Fruit fly (Drosophila melanogaster) whole organism, embryonic: Measurements from ENCODE around the gene dah.

ENCODE experiments used
- Aef1 ChIP-seq: fragments of 200-800 bp; sonication (Bioruptor generic); IDR thresholded peaks from 3 replicates; pipeline ENCODE4 v1.3.6; 2022; ENCODE audit warnings: missing biosample characterization, missing genetic modification characterization
- Awh ChIP-seq: fragments of 200-800 bp; sonication (Bioruptor generic); IDR thresholded peaks from 2 replicates; pipeline ENCODE4, ENCODE4 v1.3.6; 2022; ENCODE audit warnings: missing biosample characterization, missing genetic modification characterization
- B-H2 ChIP-seq: fragments of 200-800 bp; sonication (Bioruptor generic); optimal IDR thresholded peaks from 2 replicates; lab custom pipeline; 2018; ENCODE audit warnings: missing biosample characterization, mild to moderate bottlenecking, missing genetic modification characterization
- CG11093 ChIP-seq: fragments of 200-800 bp; sonication (Bioruptor generic); IDR thresholded peaks from 3 replicates; pipeline ENCODE4 v1.3.6; 2022; ENCODE audit warnings: missing biosample characterization, missing genetic modification characterization
- CG11398 ChIP-seq: fragments of 200-800 bp; sonication (Bioruptor generic); optimal IDR thresholded peaks from 2 replicates; lab custom pipeline; 2016; ENCODE audit warnings: missing biosample characterization, missing genetic modification characterization
- CG12071 ChIP-seq: fragments of 200-800 bp; sonication (Bioruptor generic); optimal IDR thresholded peaks from 3 replicates; lab custom pipeline; 2018; ENCODE audit warnings: missing biosample characterization, mild to moderate bottlenecking, missing genetic modification characterization
- CG12391 ChIP-seq: fragments of 200-800 bp; sonication (Bioruptor generic); optimal IDR thresholded peaks from 3 replicates; lab custom pipeline; 2018; ENCODE audit warnings: missing biosample characterization, mild to moderate bottlenecking, missing genetic modification characterization, moderate library complexity
- CG14441 ChIP-seq: fragments of 200-800 bp; sonication (Bioruptor generic); IDR thresholded peaks from 2 replicates; pipeline ENCODE4 v1.3.6; 2022; ENCODE audit warnings: missing biosample characterization, missing genetic modification characterization
- CG15073 ChIP-seq: fragments of 200-800 bp; sonication (Bioruptor generic); optimal IDR thresholded peaks from 2 replicates; lab custom pipeline; 2016; ENCODE audit warnings: missing biosample characterization, missing genetic modification characterization
- CG15601 ChIP-seq: fragments of 200-800 bp; sonication (Bioruptor generic); optimal IDR thresholded peaks from 3 replicates; lab custom pipeline; 2019; ENCODE audit warnings: missing biosample characterization, mild to moderate bottlenecking, missing genetic modification characterization, moderate library complexity
- CG18476 ChIP-seq: fragments of 200-800 bp; sonication (Bioruptor generic); optimal IDR thresholded peaks from 2 replicates; lab custom pipeline; 2016; ENCODE audit warnings: missing biosample characterization, mild to moderate bottlenecking, missing genetic modification characterization
- CG6272 ChIP-seq: fragments of 200-800 bp; sonication (Bioruptor generic); IDR thresholded peaks from 2 replicates; pipeline ENCODE4 v1.3.6; 2022; ENCODE audit warnings: missing biosample characterization, missing genetic modification characterization
- CG6689 ChIP-seq: fragments of 200-800 bp; sonication (Bioruptor generic); IDR thresholded peaks from 2 replicates; pipeline ENCODE4 v1.3.6; 2022; ENCODE audit warnings: missing biosample characterization, missing genetic modification characterization
- CG7271 ChIP-seq: fragments of 200-800 bp; sonication (Bioruptor generic); optimal IDR thresholded peaks from 2 replicates; lab custom pipeline; 2018; ENCODE audit warnings: missing biosample characterization, mild to moderate bottlenecking, missing genetic modification characterization, moderate library complexity
- CG7556 ChIP-seq: fragments of 200-800 bp; sonication (Bioruptor generic); optimal IDR thresholded peaks from 2 replicates; lab custom pipeline; 2017; ENCODE audit warnings: missing biosample characterization, mild to moderate bottlenecking, missing genetic modification characterization
- CG8388 ChIP-seq: fragments of 200-800 bp; sonication (Bioruptor generic); optimal IDR thresholded peaks from 2 replicates; lab custom pipeline; 2019; ENCODE audit warnings: missing biosample characterization, mild to moderate bottlenecking, missing genetic modification characterization, moderate library complexity
- CG9609 ChIP-seq: fragments of 200-800 bp; sonication (Bioruptor generic); optimal IDR thresholded peaks from 3 replicates; lab custom pipeline; 2016; ENCODE audit warnings: missing biosample characterization, missing genetic modification characterization
- CG9727 ChIP-seq: fragments of 200-800 bp; sonication (Bioruptor generic); optimal IDR thresholded peaks from 3 replicates; lab custom pipeline; 2017; ENCODE audit warnings: missing biosample characterization, mild to moderate bottlenecking, missing genetic modification characterization
- CTCF ChIP-seq: fragments of 200-800 bp; sonication (Bioruptor generic); optimal IDR thresholded peaks from 2 replicates; lab custom pipeline; 2017; ENCODE audit warnings: missing biosample characterization, mild to moderate bottlenecking, missing genetic modification characterization, moderate library complexity
- Dfd ChIP-seq, 2 experiments: fragments of >200 bp; optimal IDR thresholded peaks; 2 replicates each; lab custom pipeline; 2017; ENCODE audit warnings: missing biosample characterization in 2 of 2, missing genetic modification characterization in 2 of 2
- E2f2 ChIP-seq: fragments of 200-800 bp; sonication (Bioruptor generic); IDR thresholded peaks from 2 replicates; pipeline ENCODE4 v1.3.6; 2022; ENCODE audit warnings: missing biosample characterization, missing genetic modification characterization
- H2.0 ChIP-seq: fragments of 200-800 bp; sonication (Bioruptor generic); IDR thresholded peaks from 2 replicates; pipeline ENCODE4 v1.3.6; 2022; ENCODE audit warnings: missing biosample characterization, missing genetic modification characterization
- Hr39 ChIP-seq: fragments of >200 bp; optimal IDR thresholded peaks from 2 replicates; lab custom pipeline; 2017
- Hr51 ChIP-seq, 2 experiments: fragments of 200-800 bp; sonication (Bioruptor generic); optimal IDR thresholded peaks; 2 replicates in 1 of 2; 3 replicates in 1 of 2; lab custom pipeline; 2016 to 2018; ENCODE audit warnings: missing biosample characterization in 2 of 2, missing genetic modification characterization in 2 of 2, mild to moderate bottlenecking in 1 of 2, moderate library complexity in 1 of 2
- Lim3 ChIP-seq: fragments of 200-800 bp; sonication (Bioruptor generic); IDR thresholded peaks from 2 replicates; pipeline ENCODE4 v1.3.6; 2022; ENCODE audit warnings: missing biosample characterization, missing genetic modification characterization
- MBD-R2 ChIP-seq: fragments of 200-800 bp; sonication (Bioruptor generic); IDR thresholded peaks from 2 replicates; pipeline ENCODE4 v1.3.6; 2022; ENCODE audit warnings: missing biosample characterization, missing genetic modification characterization
- Max ChIP-seq: fragments of 200-800 bp; sonication (Bioruptor generic); optimal IDR thresholded peaks from 2 replicates; lab custom pipeline; 2016; ENCODE audit warnings: missing biosample characterization, mild to moderate bottlenecking, missing genetic modification characterization
- NC2β ChIP-seq: fragments of 200-800 bp; sonication (Bioruptor generic); optimal IDR thresholded peaks from 2 replicates; lab custom pipeline; 2016; ENCODE audit warnings: missing biosample characterization, missing genetic modification characterization
- Pdp1 ChIP-seq, 2 experiments: fragments of 200-800 bp; sonication (Bioruptor generic); optimal IDR thresholded peaks; 3 replicates each; lab custom pipeline; 2016; ENCODE audit warnings: missing biosample characterization in 2 of 2, missing genetic modification characterization in 2 of 2, mild to moderate bottlenecking in 1 of 2, moderate library complexity in 1 of 2
- Rx ChIP-seq: fragments of 200-800 bp; sonication (Bioruptor generic); IDR thresholded peaks from 2 replicates; pipeline ENCODE4 v1.3.6; 2022; ENCODE audit warnings: missing biosample characterization, missing genetic modification characterization
- Side ChIP-seq: fragments of 200-800 bp; sonication (Bioruptor generic); optimal IDR thresholded peaks from 2 replicates; lab custom pipeline; 2016; ENCODE audit warnings: missing biosample characterization, missing genetic modification characterization
- Taf1 ChIP-seq: fragments of 200-800 bp; sonication (Bioruptor generic); IDR thresholded peaks from 2 replicates; pipeline ENCODE4 v1.3.6; 2022; ENCODE audit warnings: missing biosample characterization, missing genetic modification characterization
- ap ChIP-seq: fragments of 200-800 bp; sonication (Bioruptor generic); IDR thresholded peaks from 2 replicates; pipeline ENCODE4 v1.3.6; 2022; ENCODE audit warnings: missing biosample characterization, missing genetic modification characterization
- ase ChIP-seq: fragments of 200-800 bp; sonication (Bioruptor generic); IDR thresholded peaks from 3 replicates; pipeline ENCODE4 v1.3.6; 2022; ENCODE audit warnings: missing biosample characterization, missing genetic modification characterization
- ash1 ChIP-seq: fragments of 200-800 bp; sonication (Bioruptor generic); optimal IDR thresholded peaks from 2 replicates; lab custom pipeline; 2018; ENCODE audit warnings: missing biosample characterization, mild to moderate bottlenecking, missing genetic modification characterization
- bowl ChIP-seq: fragments of 200-800 bp; sonication (Bioruptor generic); IDR thresholded peaks from 2 replicates; pipeline ENCODE4 v1.3.6; 2022; ENCODE audit warnings: missing biosample characterization, missing genetic modification characterization
- dysf ChIP-seq: fragments of 200-800 bp; sonication (Bioruptor generic); IDR thresholded peaks from 3 replicates; pipeline ENCODE4 v1.3.6; 2022; ENCODE audit warnings: missing biosample characterization, missing genetic modification characterization
- fd96Cb ChIP-seq: fragments of 200-800 bp; sonication (Bioruptor generic); optimal IDR thresholded peaks from 2 replicates; lab custom pipeline; 2018; ENCODE audit warnings: missing biosample characterization, mild to moderate bottlenecking, missing genetic modification characterization, moderate library complexity
- fru ChIP-seq: fragments of >200 bp; optimal IDR thresholded peaks from 2 replicates; lab custom pipeline; 2017
- grn ChIP-seq: fragments of 200-800 bp; sonication (Bioruptor generic); optimal IDR thresholded peaks from 3 replicates; lab custom pipeline; 2017; ENCODE audit warnings: missing biosample characterization, missing genetic modification characterization
- gsb ChIP-seq: fragments of 200-800 bp; sonication (Bioruptor generic); IDR thresholded peaks from 2 replicates; pipeline ENCODE4 v1.3.6; 2022; ENCODE audit warnings: missing biosample characterization, missing genetic modification characterization
- kah ChIP-seq: fragments of 200-800 bp; sonication (Bioruptor generic); optimal IDR thresholded peaks from 2 replicates; lab custom pipeline; 2018; ENCODE audit warnings: missing biosample characterization, mild to moderate bottlenecking, missing genetic modification characterization
- kni ChIP-seq: fragments of 200-800 bp; sonication (Bioruptor generic); optimal IDR thresholded peaks from 3 replicates; lab custom pipeline; 2017; ENCODE audit warnings: mild to moderate bottlenecking, missing biosample characterization, missing genetic modification reagents, missing genetic modification characterization
- mam ChIP-seq: fragments of 200-800 bp; sonication (Bioruptor generic); optimal IDR thresholded peaks from 3 replicates; lab custom pipeline; 2016; ENCODE audit warnings: missing biosample characterization, missing genetic modification characterization
- odd ChIP-seq: fragments of 200-800 bp; sonication (Bioruptor generic); optimal IDR thresholded peaks from 2 replicates; lab custom pipeline; 2017; ENCODE audit warnings: missing biosample characterization, mild to moderate bottlenecking, missing genetic modification characterization
- prd ChIP-seq, 3 experiments: fragments of >200 bp in 2 of 3; fragments of 200-800 bp in 1 of 3; sonication (Bioruptor generic) in 1 of 3; optimal IDR thresholded peaks in 2 of 3; IDR thresholded peaks in 1 of 3; 2 replicates in 2 of 3; 3 replicates in 1 of 3; pipeline versions ENCODE4 v1.3.6 to Lab custom; 2017 to 2022; ENCODE audit warnings: missing biosample characterization in 1 of 3, missing genetic modification characterization in 1 of 3
- ranshi ChIP-seq: fragments of 200-800 bp; sonication (Bioruptor generic); IDR thresholded peaks from 2 replicates; pipeline ENCODE4 v1.3.6; 2022; ENCODE audit warnings: missing biosample characterization, missing genetic modification characterization
- sna ChIP-seq: fragments of 200-800 bp; sonication (Bioruptor generic); IDR thresholded peaks from 2 replicates; pipeline ENCODE4 v1.3.6; 2022; ENCODE audit warnings: missing biosample characterization, missing genetic modification characterization; ENCODE audit not compliant: partially characterized antibody
- tio ChIP-seq: fragments of 200-800 bp; sonication (Bioruptor generic); optimal IDR thresholded peaks from 2 replicates; lab custom pipeline; 2017; ENCODE audit warnings: missing biosample characterization, missing genetic modification characterization, inconsistent platforms
- tna ChIP-seq: fragments of 200-800 bp; sonication (Bioruptor generic); IDR thresholded peaks from 2 replicates; pipeline ENCODE4 v1.3.6; 2022; ENCODE audit warnings: missing biosample characterization, missing genetic modification characterization; ENCODE audit not compliant: partially characterized antibody
- zen ChIP-seq: fragments of 200-800 bp; sonication (Bioruptor generic); optimal IDR thresholded peaks from 3 replicates; lab custom pipeline; 2018; ENCODE audit warnings: missing biosample characterization, mild to moderate bottlenecking, missing genetic modification characterization, moderate library complexity

dah gene

dm6 chrX:15323302-15323880, 4.8 kb upstream of the dah start (continued):
- TF ChIP-seq CG7556 (GFP tag; lab: Kevin White, UChicago) (peak; percentile 64), Pdp1 (GFP tag; optimal IDR thresholded peaks at IDR 0.05; lab: Kevin White, UChicago) (peak; percentile 88 to 99), dysf (GFP tag; lab: Robert Waterston, UW) (peak; percentile 85), ranshi (GFP tag; lab: Robert Waterston, UW) (peak; percentile 88), CG11398 (GFP tag; lab: Kevin White, UChicago) (peak; percentile 77), CG18476 (GFP tag; lab: Kevin White, UChicago) (peak; percentile 53), CG15073 (peak; percentile 95), ap (GFP tag; lab: Robert Waterston, UW) (peak; percentile 83), fd96Cb (peak; percentile 50), Lim3 (GFP tag; lab: Robert Waterston, UW) (peak; percentile 49; the same call in 1 of the 2 replicates), odd (peak; percentile 47), CG6689 (GFP tag; lab: Robert Waterston, UW) (peak; percentile 81), CG15601 (tag; lab: Kevin White, UChicago) (peak; percentile 48), ash1 (GFP tag; lab: Kevin White, UChicago) (peak; percentile 76), CG6272 (GFP tag; lab: Robert Waterston, UW) (peak; percentile 61), gsb (GFP tag; lab: Robert Waterston, UW) (peak; percentile 84), Dfd (GFP tag; optimal IDR thresholded peaks at IDR 0.05; lab: Kevin White, UChicago) (no peak), kah (GFP tag; lab: Kevin White, UChicago) (peak; percentile 76), E2f2 (GFP tag; lab: Robert Waterston, UW) (peak; percentile 66; the same call in 1 of the 2 replicates), CG11093 (GFP tag; lab: Robert Waterston, UW) (peak; percentile 85), ase (GFP tag; lab: Robert Waterston, UW) (peak; percentile 89), CG7271 (tag; lab: Kevin White, UChicago) (no peak), NC2β (GFP tag; lab: Kevin White, UChicago) (peak; percentile 78), CG12391 (tag; lab: Kevin White, UChicago) (peak; percentile 74), Hr51 (GFP tag; optimal IDR thresholded peaks at IDR 0.05; lab: Kevin White, UChicago) (peak; percentile 63 to 80), CG9609 (peak; percentile 85), Hr39 (lab: Kevin White, UChicago) (no peak), Side (GFP tag; lab: Kevin White, UChicago) (peak; percentile 87), CG8388 (GFP tag; lab: Kevin White, UChicago) (peak; percentile 100), CG12071 (peak; percentile 85), tna (GFP tag; lab: Robert Waterston, UW) (no peak), kni (GFP tag; lab: Kevin White, UChicago) (peak; percentile 85), CTCF (GFP tag; lab: Kevin White, UChicago) (peak; percentile 39), grn (GFP tag; lab: Kevin White, UChicago) (peak; percentile 64), Rx (peak; percentile 88), H2.0 (peak; percentile 87), tio (GFP tag; lab: Kevin White, UChicago) (no peak), Max (GFP tag; lab: Kevin White, UChicago) (peak; percentile 74), Awh (peak; percentile 91), Taf1 (GFP tag; lab: Robert Waterston, UW) (peak; percentile 82), MBD-R2 (GFP tag; lab: Robert Waterston, UW) (peak; percentile 95), bowl (GFP tag; lab: Robert Waterston, UW) (peak; percentile 71; the same call in 1 of the 2 replicates), zen (no peak), sna (GFP tag; lab: Robert Waterston, UW) (no peak), Aef1 (GFP tag; lab: Robert Waterston, UW) (peak; percentile 90), prd (optimal IDR thresholded peaks at IDR 0.05; lab: Kevin White, UChicago) (no peak), prd (GFP tag; IDR thresholded peaks at IDR 0.05; lab: Robert Waterston, UW) (peak; percentile 90), mam (GFP tag; lab: Kevin White, UChicago) (peak; percentile 92), fru (lab: Kevin White, UChicago) (no peak), B-H2 (GFP tag; lab: Kevin White, UChicago) (peak; percentile 82), CG9727 (peak; percentile 67), CG14441 (GFP tag; lab: Robert Waterston, UW) (peak; percentile 92)
